Worm (Caenorhabditis elegans) whole organism, L2 larva: ENCODE results near the gene srh-180.

ENCODE experiments used
- ama-1 ChIP-seq: fragments of 150-350 bp; optimal IDR thresholded peaks from 2 replicates; lab custom pipeline; 2018; ENCODE audit warnings: inconsistent platforms
- blmp-1 ChIP-seq: sonication (generic microtip); optimal IDR thresholded peaks from 2 replicates; lab custom pipeline; 2017; ENCODE audit warnings: missing genetic modification characterization, mild to moderate bottlenecking, missing compliant biosample characterization, antibody characterized with exemption, moderate library complexity; ENCODE audit not compliant: insufficient read depth
- ceh-82 ChIP-seq: fragments of 150-350 bp; optimal IDR thresholded peaks from 2 replicates; lab custom pipeline; 2014; ENCODE audit warnings: missing biosample characterization, missing genetic modification characterization
- crh-2 ChIP-seq: sonication (generic microtip); optimal IDR thresholded peaks from 2 replicates; lab custom pipeline; 2017; ENCODE audit warnings: missing biosample characterization, missing genetic modification characterization
- fos-1 ChIP-seq: fragments of 150-350 bp; optimal IDR thresholded peaks from 2 replicates; lab custom pipeline; 2014; ENCODE audit warnings: missing biosample characterization, missing genetic modification characterization
- lin-13 ChIP-seq: fragments of 150-350 bp; optimal IDR thresholded peaks from 2 replicates; lab custom pipeline; 2014; ENCODE audit warnings: missing biosample characterization, missing genetic modification reagents, missing genetic modification characterization
- nhr-12 ChIP-seq: fragments of 150-350 bp; optimal IDR thresholded peaks from 2 replicates; lab custom pipeline; 2014; ENCODE audit warnings: missing biosample characterization, missing genetic modification characterization
- nhr-237 ChIP-seq: fragments of 150-350 bp; optimal IDR thresholded peaks from 2 replicates; lab custom pipeline; 2014; ENCODE audit warnings: missing biosample characterization, missing genetic modification characterization
- skn-1 ChIP-seq: sonication (generic microtip); optimal IDR thresholded peaks from 2 replicates; lab custom pipeline; 2017; ENCODE audit warnings: missing biosample characterization, missing genetic modification characterization
- snpc-4 ChIP-seq: fragments of 150-350 bp; optimal IDR thresholded peaks from 2 replicates; lab custom pipeline; 2014; ENCODE audit warnings: missing biosample characterization, missing genetic modification characterization
- unc-62 ChIP-seq: fragments of 150-350 bp; optimal IDR thresholded peaks from 2 replicates; lab custom pipeline; 2014; ENCODE audit warnings: missing biosample characterization, missing genetic modification reagents, missing genetic modification characterization

DNA sequence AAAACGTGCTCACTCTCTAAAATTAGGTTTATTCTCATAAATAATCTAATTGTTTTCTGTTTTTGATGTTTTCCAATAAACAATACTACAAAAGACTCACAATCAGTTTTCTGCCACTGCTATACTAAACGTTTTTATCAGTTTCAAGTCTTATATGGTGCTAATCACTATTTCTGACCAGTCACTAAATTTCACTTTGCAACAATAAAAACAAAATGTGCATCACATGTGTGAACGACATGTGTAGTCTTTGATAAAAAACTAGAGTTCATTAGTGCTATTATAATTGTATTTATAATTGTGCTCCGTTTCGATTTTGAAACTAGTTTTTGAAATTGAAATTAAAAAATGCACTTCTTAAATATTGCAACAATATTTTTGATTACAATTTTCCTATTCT, 39.4 kb upstream of the srh-180 start, which contains the start of gene cyp-37B1:
- no peak for TF ChIP-seq unc-62 (GFP tag; lab: Kevin White, UChicago)
- TF ChIP-seq snpc-4: no peak
- no peak for TF ChIP-seq nhr-237 (tag; lab: Kevin White, UChicago)
- no peak for TF ChIP-seq blmp-1 (tag; lab: Kevin White, UChicago)
- TF ChIP-seq fos-1 (tag; lab: Kevin White, UChicago): peak; percentile 64
- TF ChIP-seq ceh-82: no peak
- peak; percentile 10 for TF ChIP-seq crh-2 (tag; lab: Kevin White, UChicago)
- no peak for TF ChIP-seq skn-1
- no peak for TF ChIP-seq ama-1 (lab: Kevin White, UChicago)
- TF ChIP-seq nhr-12 (tag; lab: Kevin White, UChicago): no peak
- TF ChIP-seq lin-13 (GFP tag; lab: Kevin White, UChicago): no peak
